Worm (Caenorhabditis elegans) whole organism, young adult: Measurements from ENCODE around the gene ugt-59.
A peak's percentile ranks its signal among the peaks of the same experiment; 100 is the strongest.

Experiments
- F22D6.2 ChIP-seq: sonication (generic microtip); optimal IDR thresholded peaks from 2 replicates; lab custom pipeline; 2016; ENCODE audit warnings: mild to moderate bottlenecking, missing genetic modification characterization, missing compliant biosample characterization
- F55B11.4 ChIP-seq: sonication (generic microtip); optimal IDR thresholded peaks from 2 replicates; lab custom pipeline; 2016; ENCODE audit warnings: missing compliant biosample characterization, missing genetic modification characterization, borderline replicate concordance; ENCODE audit not compliant: insufficient read depth
- F57C9.4 ChIP-seq: sonication (generic microtip); optimal IDR thresholded peaks from 2 replicates; lab custom pipeline; 2017; ENCODE audit warnings: mild to moderate bottlenecking, missing genetic modification characterization, missing compliant biosample characterization
- K12H6.12 ChIP-seq: fragments of 200-800 bp; sonication (Bioruptor generic); optimal IDR thresholded peaks from 2 replicates; lab custom pipeline; 2018; ENCODE audit warnings: mild to moderate bottlenecking, missing genetic modification characterization, missing compliant biosample characterization
- Y53G8AR.9 ChIP-seq: fragments of 200-800 bp; sonication (Bioruptor generic); conservative IDR thresholded peaks from 2 replicates; pipeline ENCODE4 v1.3.6; 2022; ENCODE audit warnings: missing genetic modification reagents, missing genetic modification characterization, missing compliant biosample characterization
- Y67H2A.10 ChIP-seq: fragments of 200-800 bp; sonication (Bioruptor generic); conservative IDR thresholded peaks from 2 replicates; pipeline ENCODE4 v1.3.6; 2022; ENCODE audit warnings: missing genetic modification reagents, missing genetic modification characterization, missing compliant biosample characterization
- Y79H2A.3 ChIP-seq: fragments of 200-800 bp; sonication (Bioruptor generic); conservative IDR thresholded peaks from 2 replicates; pipeline ENCODE4 v1.3.6; 2022; ENCODE audit warnings: missing genetic modification reagents, missing genetic modification characterization, missing compliant biosample characterization
- ZK185.1 ChIP-seq: sonication (generic microtip); optimal IDR thresholded peaks from 2 replicates; lab custom pipeline; 2016; ENCODE audit warnings: mild to moderate bottlenecking, missing genetic modification characterization, missing compliant biosample characterization; ENCODE audit not compliant: poor library complexity, severe bottlenecking
- aptf-2 ChIP-seq: fragments of 200-800 bp; sonication (Bioruptor generic); conservative IDR thresholded peaks from 2 replicates; pipeline ENCODE4 v1.3.6; 2022; ENCODE audit warnings: missing genetic modification reagents, missing genetic modification characterization, missing compliant biosample characterization
- atf-7 ChIP-seq: sonication (generic microtip); optimal IDR thresholded peaks from 2 replicates; lab custom pipeline; 2017; ENCODE audit warnings: mild to moderate bottlenecking, missing genetic modification characterization, missing compliant biosample characterization
- athp-1 ChIP-seq: sonication (generic microtip); optimal IDR thresholded peaks from 2 replicates; lab custom pipeline; 2017; ENCODE audit warnings: mild to moderate bottlenecking, missing genetic modification characterization, missing compliant biosample characterization
- attf-5 ChIP-seq: fragments of 200-800 bp; sonication (Bioruptor generic); optimal IDR thresholded peaks from 2 replicates; lab custom pipeline; 2018; ENCODE audit warnings: mild to moderate bottlenecking, missing genetic modification characterization, missing compliant biosample characterization
- attf-6 ChIP-seq: fragments of 200-800 bp; sonication (Bioruptor generic); IDR thresholded peaks from 2 replicates; pipeline ENCODE4 v1.3.6; 2022; ENCODE audit warnings: missing genetic modification reagents, missing genetic modification characterization, missing compliant biosample characterization
- bed-2 ChIP-seq: fragments of 200-800 bp; sonication (Bioruptor generic); IDR thresholded peaks from 2 replicates; pipeline ENCODE4 v1.3.6; 2022; ENCODE audit warnings: missing genetic modification reagents, missing genetic modification characterization, missing compliant biosample characterization
- cebp-1 ChIP-seq, 2 experiments: fragments of 200-800 bp in 1 of 2; sonication (Bioruptor generic) in 1 of 2; sonication (generic microtip) in 1 of 2; IDR thresholded peaks in 1 of 2; optimal IDR thresholded peaks in 1 of 2; 2 replicates each; pipeline versions ENCODE4 v1.3.6 to Lab custom; 2017 to 2022; ENCODE audit warnings: missing compliant biosample characterization in 2 of 2, missing genetic modification characterization in 2 of 2, mild to moderate bottlenecking in 1 of 2, missing genetic modification reagents in 1 of 2, moderate library complexity in 1 of 2
- ceh-79 ChIP-seq: sonication (generic microtip); optimal IDR thresholded peaks from 2 replicates; lab custom pipeline; 2017; ENCODE audit warnings: mild to moderate bottlenecking, missing genetic modification characterization, missing compliant biosample characterization
- chd-7 ChIP-seq: sonication (generic microtip); optimal IDR thresholded peaks from 2 replicates; lab custom pipeline; 2016; ENCODE audit warnings: mild to moderate bottlenecking, missing genetic modification characterization, moderate library complexity, missing compliant biosample characterization
- die-1 ChIP-seq: sonication (generic microtip); optimal IDR thresholded peaks from 2 replicates; lab custom pipeline; 2016; ENCODE audit warnings: missing genotype, mild to moderate bottlenecking, missing genetic modification characterization, missing compliant biosample characterization
- egl-18 ChIP-seq: fragments of 200-800 bp; sonication (Bioruptor generic); IDR thresholded peaks from 2 replicates; pipeline ENCODE4 v1.3.6; 2022; ENCODE audit warnings: missing genetic modification reagents, missing genetic modification characterization, missing compliant biosample characterization
- fkh-3 ChIP-seq: sonication (generic microtip); optimal IDR thresholded peaks from 2 replicates; lab custom pipeline; 2016; ENCODE audit warnings: mild to moderate bottlenecking, missing genetic modification characterization, missing compliant biosample characterization
- hmg-1.2 ChIP-seq: fragments of 200-800 bp; sonication (Bioruptor generic); IDR thresholded peaks from 2 replicates; pipeline ENCODE4 v1.3.6; 2022; ENCODE audit warnings: missing genetic modification reagents, missing genetic modification characterization, missing compliant biosample characterization
- hmg-20 ChIP-seq: fragments of 200-800 bp; sonication (Bioruptor generic); IDR thresholded peaks from 2 replicates; pipeline ENCODE4 v1.3.6; 2022; ENCODE audit warnings: missing genetic modification reagents, missing genetic modification characterization, missing compliant biosample characterization
- lin-35 ChIP-seq, 3 experiments: fragments of 150-350 bp in 2 of 3; sonication (generic microtip) in 1 of 3; optimal IDR thresholded peaks; 2 replicates each; lab custom pipeline; 2014 to 2018; ENCODE audit warnings: missing biosample characterization in 3 of 3, missing genetic modification characterization in 3 of 3, missing genetic modification reagents in 3 of 3
- lin-40 ChIP-seq: sonication (generic microtip); optimal IDR thresholded peaks from 2 replicates; lab custom pipeline; 2016; ENCODE audit warnings: missing genetic modification characterization, mild to moderate bottlenecking, missing compliant biosample characterization, missing genotype, missing genetic modification reagents
- mcd-1 ChIP-seq: fragments of 200-800 bp; sonication (Bioruptor generic); IDR thresholded peaks from 2 replicates; pipeline ENCODE4 v1.3.6; 2022; ENCODE audit warnings: missing genetic modification reagents, missing genetic modification characterization, missing compliant biosample characterization
- mxl-1 ChIP-seq: sonication (generic microtip); optimal IDR thresholded peaks from 2 replicates; lab custom pipeline; 2016; ENCODE audit warnings: missing genetic modification characterization, missing compliant biosample characterization
- nfya-2 ChIP-seq: fragments of 200-800 bp; sonication (Bioruptor generic); IDR thresholded peaks from 2 replicates; pipeline ENCODE4 v1.3.6; 2022; ENCODE audit warnings: missing genetic modification reagents, missing genetic modification characterization, missing compliant biosample characterization
- nhr-90 ChIP-seq: sonication (generic microtip); optimal IDR thresholded peaks from 2 replicates; lab custom pipeline; 2016; ENCODE audit warnings: missing genotype, mild to moderate bottlenecking, missing genetic modification characterization, missing compliant biosample characterization
- pbrm-1 ChIP-seq: fragments of 200-800 bp; sonication (Bioruptor generic); IDR thresholded peaks from 2 replicates; pipeline ENCODE4 v1.3.6; 2022; ENCODE audit warnings: missing genetic modification reagents, missing genetic modification characterization, missing compliant biosample characterization
- rcor-1 ChIP-seq: fragments of 200-800 bp; sonication (Bioruptor generic); IDR thresholded peaks from 2 replicates; pipeline ENCODE4 v1.3.6; 2022; ENCODE audit warnings: missing genetic modification reagents, missing genetic modification characterization, missing compliant biosample characterization
- sea-2 ChIP-seq: fragments of 200-800 bp; sonication (Bioruptor generic); IDR thresholded peaks from 2 replicates; pipeline ENCODE4 v1.3.6; 2022; ENCODE audit warnings: missing genetic modification characterization, missing compliant biosample characterization
- snpc-1.3 ChIP-seq: sonication (generic microtip); optimal IDR thresholded peaks from 2 replicates; lab custom pipeline; 2017; ENCODE audit warnings: missing genetic modification characterization, mild to moderate bottlenecking, missing compliant biosample characterization, antibody characterized with exemption, moderate library complexity, missing genotype, missing genetic modification reagents; ENCODE audit not compliant: insufficient read depth
- snpc-3.4 ChIP-seq: sonication (generic microtip); optimal IDR thresholded peaks from 2 replicates; lab custom pipeline; 2017; ENCODE audit warnings: missing genetic modification characterization, mild to moderate bottlenecking, missing compliant biosample characterization, antibody characterized with exemption, moderate library complexity, missing genotype, missing genetic modification reagents
- somi-1 ChIP-seq: fragments of 200-800 bp; sonication (Bioruptor generic); optimal IDR thresholded peaks from 2 replicates; lab custom pipeline; 2018; ENCODE audit warnings: mild to moderate bottlenecking, missing genetic modification characterization, missing compliant biosample characterization
- zim-3 ChIP-seq: sonication (generic microtip); optimal IDR thresholded peaks from 2 replicates; lab custom pipeline; 2017; ENCODE audit warnings: mild to moderate bottlenecking, missing genetic modification characterization, moderate library complexity, missing compliant biosample characterization
- ztf-18 ChIP-seq: sonication (generic microtip); optimal IDR thresholded peaks from 2 replicates; lab custom pipeline; 2016; ENCODE audit warnings: missing genotype, mild to moderate bottlenecking, missing genetic modification characterization, missing compliant biosample characterization
- ztf-3 ChIP-seq: fragments of 200-800 bp; sonication (Bioruptor generic); optimal IDR thresholded peaks from 2 replicates; lab custom pipeline; 2018; ENCODE audit warnings: mild to moderate bottlenecking, missing genetic modification characterization, missing compliant biosample characterization

ugt-59 gene

ce11 chrIV:10391827-10392226, 31.4 kb downstream of the ugt-59 start, which contains the start of gene spe-26 (continued):
- TF ChIP-seq hmg-20 (GFP tag; lab: Robert Waterston, UW) (no peak), F57C9.4 (tag; lab: Kevin White, UChicago) (no peak)

ce11 chrIV:10394858-10395257, 34.4 kb downstream of the ugt-59 start, which contains the start of gene R10H10.4:
TSS of gene R10H10.4 (minus strand) at chrIV:10394958.
- no peak for TF ChIP-seq fkh-3 (tag; lab: Kevin White, UChicago)
- no peak for TF ChIP-seq mxl-1 (tag; lab: Kevin White, UChicago)
- no peak for TF ChIP-seq nfya-2 (GFP tag; lab: Robert Waterston, UW)
- TF ChIP-seq ztf-3 (GFP tag; lab: Kevin White, UChicago), result no peak
- no peak for TF ChIP-seq Y79H2A.3
- no peak for TF ChIP-seq F22D6.2 (tag; lab: Kevin White, UChicago)
- no peak for TF ChIP-seq ceh-79 (tag; lab: Kevin White, UChicago)
- TF ChIP-seq lin-40 (tag; lab: Kevin White, UChicago), result no peak
- no peak for TF ChIP-seq Y53G8AR.9 (GFP tag; lab: Robert Waterston, UW)
- TF ChIP-seq attf-6 (GFP tag; lab: Robert Waterston, UW), result no peak
- TF ChIP-seq sea-2, result no peak
- TF ChIP-seq snpc-1.3 (tag; lab: Kevin White, UChicago), result no peak
- no peak for TF ChIP-seq mcd-1
- TF ChIP-seq atf-7 (tag; lab: Kevin White, UChicago), result no peak
- TF ChIP-seq zim-3 (tag; lab: Kevin White, UChicago), result no peak

- TF ChIP-seq athp-1 (tag; lab: Kevin White, UChicago) (no peak), lin-35 (GFP tag; optimal IDR thresholded peaks at IDR 0.05; lab: Kevin White, UChicago) (no peak), ztf-3 (GFP tag; lab: Kevin White, UChicago) (no peak), somi-1 (GFP tag; lab: Kevin White, UChicago) (no peak), cebp-1 (GFP tag; IDR thresholded peaks at IDR 0.05; lab: Robert Waterston, UW) (no peak), cebp-1 (tag; optimal IDR thresholded peaks at IDR 0.05; lab: Kevin White, UChicago) (no peak), mxl-1 (tag; lab: Kevin White, UChicago) (no peak), F55B11.4 (no peak)
These were observed 36.4 kb downstream of the ugt-59 start for ce11 chrIV:10396827-10397226.

- TF ChIP-seq Y67H2A.10 (GFP tag; lab: Robert Waterston, UW), result no peak
- no peak for TF ChIP-seq bed-2 (GFP tag; lab: Robert Waterston, UW)
- TF ChIP-seq ztf-3 (GFP tag; lab: Kevin White, UChicago), result no peak
- TF ChIP-seq nhr-90 (tag; lab: Kevin White, UChicago), result no peak
- no peak for TF ChIP-seq ztf-18 (tag; lab: Kevin White, UChicago)
- TF ChIP-seq, all 124 proteins: peak for 0
These were observed 37.8 kb downstream of the ugt-59 start for ce11 chrIV:10398244-10398643.

- TF ChIP-seq rcor-1 (0 out of 2 replicates have a peak, but pooled peaks have one; percentile 9), lin-35 (GFP tag; optimal IDR thresholded peaks at IDR 0.05; lab: Kevin White, UChicago) (peak in 1 of 3 experiments; percentile 70), somi-1 (GFP tag; lab: Kevin White, UChicago) (peak; percentile 58), ZK185.1 (tag; lab: Kevin White, UChicago) (peak; percentile 10), snpc-3.4 (no peak), cebp-1 (GFP tag; IDR thresholded peaks at IDR 0.05; lab: Robert Waterston, UW) (no peak), cebp-1 (tag; optimal IDR thresholded peaks at IDR 0.05; lab: Kevin White, UChicago) (peak; percentile 41), K12H6.12 (tag; lab: Kevin White, UChicago) (peak; percentile 76), lin-40 (tag; lab: Kevin White, UChicago) (peak; percentile 54), chd-7 (tag; lab: Kevin White, UChicago) (peak; percentile 71), attf-6 (GFP tag; lab: Robert Waterston, UW) (no peak), ceh-79 (tag; lab: Kevin White, UChicago) (no peak), pbrm-1 (GFP tag; lab: Robert Waterston, UW) (peak; percentile 8; the same call in 1 of the 2 replicates), die-1 (peak; percentile 13), aptf-2 (GFP tag; lab: Robert Waterston, UW) (no peak), attf-5 (GFP tag; lab: Kevin White, UChicago) (peak; percentile 19), egl-18 (GFP tag; lab: Robert Waterston, UW) (0 out of 2 replicates have a peak, but pooled peaks have one; percentile 47), hmg-1.2 (GFP tag; lab: Robert Waterston, UW) (peak; percentile 59; the same call in 1 of the 2 replicates)
These were observed 43.0 kb downstream of the ugt-59 start, which contains the start of gene gpa-7 for ce11 chrIV:10403193-10404058. TSS of gene gpa-7 (plus strand) at chrIV:10404008.
